Comparison of ENCODE assay signal across 3 worm cellular contexts in genomic region chrIII:4101016-4101415, ce11.
TF ChIP-seq lines count a peak whose summit lies in the region.

No protein-coding gene starts in this region.

TF ChIP-seq in whole organism, L1 larva, 84 proteins besides CTCF, POLR2A, EP300 and RAD21:
- TF ChIP-seq jun-1 (tag; optimal IDR thresholded peaks at IDR 0.05; lab: Kevin White, UChicago) (no peak), sox-4 (tag; optimal IDR thresholded peaks at IDR 0.05; lab: Kevin White, UChicago) (no peak), unc-86 (tag; optimal IDR thresholded peaks at IDR 0.05; lab: Kevin White, UChicago) (peak; percentile 30), nhr-85 (tag; lab: Kevin White, UChicago) (peak; percentile 77), unc-30 (tag; optimal IDR thresholded peaks at IDR 0.05; lab: Kevin White, UChicago) (no peak), nhr-71 (tag; optimal IDR thresholded peaks at IDR 0.05; lab: Kevin White, UChicago) (peak; percentile 0), lin-15B (tag; optimal IDR thresholded peaks at IDR 0.05; lab: Kevin White, UChicago) (no peak), dpl-1 (GFP tag; optimal IDR thresholded peaks at IDR 0.05; lab: Kevin White, UChicago) (peak in 1 of 3 experiments; percentile 1), blmp-1 (tag; optimal IDR thresholded peaks at IDR 0.05; lab: Kevin White, UChicago) (peak; percentile 72), alr-1 (tag; optimal IDR thresholded peaks at IDR 0.05; lab: Kevin White, UChicago; ENCODE audit: borderline replicate concordance) (no peak), efl-1 (optimal IDR thresholded peaks at IDR 0.05; lab: Kevin White, UChicago) (no peak), efl-1 (GFP tag; optimal IDR thresholded peaks at IDR 0.05 in 1 of 2; lab: Kevin White, UChicago) (peak in 1 of 2 experiments; percentile 85), lin-14 (GFP tag; optimal IDR thresholded peaks at IDR 0.05; lab: Kevin White, UChicago) (peak; percentile 42)

TF ChIP-seq in whole organism, L2 larva, 48 proteins besides CTCF, POLR2A, EP300 and RAD21:
- TF ChIP-seq gmeb-1 (tag; optimal IDR thresholded peaks at IDR 0.05; lab: Kevin White, UChicago) (no peak), sma-3 (GFP tag; optimal IDR thresholded peaks at IDR 0.05; lab: Kevin White, UChicago) (peak; percentile 10), sma-9 (GFP tag; optimal IDR thresholded peaks at IDR 0.05; lab: Kevin White, UChicago) (peak; percentile 14), sma-9 (tag; optimal IDR thresholded peaks at IDR 0.05; lab: Kevin White, UChicago) (no peak)

TF ChIP-seq in whole organism, early embryonic, 17 proteins besides CTCF, POLR2A, EP300 and RAD21:
- TF ChIP-seq ceh-36 (tag; optimal IDR thresholded peaks at IDR 0.05; lab: Kevin White, UChicago) (peak; percentile 7), tbx-11 (GFP tag; IDR thresholded peaks at IDR 0.05; lab: Robert Waterston, UW) (no peak)
TF ChIP-seq in whole organism, early embryonic: peak in this region for 1.

Comparison
In these comparisons a context has a peak if more than half of its experiments do, and no peak if none do; other contexts are left out.
1. Of the 22 proteins assayed by ChIP-seq in both whole organism, L1 larva and whole organism, L2 larva: peak only in whole organism, L1 larva: blmp-1; only in whole organism, L2 larva: none; in both: none; in neither: 21.